Worm (Caenorhabditis elegans): ENCODE results near the gene srab-2.

Gene srab-2

DNA sequence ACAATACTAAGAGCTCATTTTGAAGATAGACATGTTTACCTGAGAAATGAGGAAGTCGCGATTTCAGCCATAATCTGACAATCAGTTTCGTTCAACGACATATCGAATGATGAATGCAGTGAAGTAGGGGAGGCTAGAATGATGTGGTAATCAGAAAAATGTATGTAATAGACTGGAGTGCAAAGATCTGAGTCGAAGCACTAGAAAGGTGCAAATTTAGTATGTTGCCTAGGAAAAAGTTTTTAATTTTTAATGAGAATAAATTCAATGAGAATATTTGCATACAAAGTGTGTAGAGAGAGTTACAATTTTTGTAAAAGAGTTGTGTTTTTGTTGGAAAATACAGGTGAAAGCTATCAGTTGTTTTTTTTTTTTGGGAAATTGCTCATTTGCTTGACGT, at the start of gene srab-2:
Gene srab-2, minus strand, starts transcription at position 101 of the 400 bp plus-strand sequence.
- TF ChIP-seq skn-1 (tag; optimal IDR thresholded peaks at IDR 0.05) = no peak
- TF ChIP-seq ceh-28 (tag; optimal IDR thresholded peaks at IDR 0.05) = no peak
- no peak for TF ChIP-seq nhr-12 (tag; optimal IDR thresholded peaks at IDR 0.05)
- TF ChIP-seq unc-39 (tag; optimal IDR thresholded peaks at IDR 0.05) = no peak
- no peak for TF ChIP-seq nhr-25 (tag; optimal IDR thresholded peaks at IDR 0.05)
- TF ChIP-seq lin-15B (tag; optimal IDR thresholded peaks at IDR 0.05) = no peak
- no peak for TF ChIP-seq nfya-1 (tag; optimal IDR thresholded peaks at IDR 0.05; ENCODE audit: insufficient read depth)
- no peak for TF ChIP-seq elt-2 (tag; optimal IDR thresholded peaks at IDR 0.05)
- no peak for TF ChIP-seq lsy-12 (tag; optimal IDR thresholded peaks at IDR 0.05)

DNA sequence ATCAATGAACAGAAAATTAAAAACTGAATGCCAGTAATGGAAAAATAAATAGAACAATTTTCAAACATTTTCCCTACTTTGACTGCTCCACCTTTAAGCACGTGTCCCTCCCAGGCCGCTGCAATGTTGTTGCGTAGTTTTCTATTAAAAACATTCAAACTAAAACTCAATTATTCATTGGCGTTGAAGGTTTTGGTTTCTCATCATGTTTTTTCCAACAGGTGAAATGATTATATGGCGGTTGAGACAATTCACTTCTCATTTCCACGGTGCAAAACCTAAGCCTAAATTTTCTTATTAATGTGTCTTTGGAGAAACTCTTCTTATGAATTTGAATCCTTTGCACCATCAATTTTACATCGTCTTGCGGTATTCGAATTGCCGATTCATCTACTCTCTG, 46.0 kb upstream of the srab-2 start, which contains the start of gene srh-130:
Gene srh-130, plus strand, starts transcription at position 301 of the 400 bp plus-strand sequence.
- TF ChIP-seq ceh-28 (tag; optimal IDR thresholded peaks at IDR 0.05) (no peak), snpc-4 (tag; optimal IDR thresholded peaks at IDR 0.05) (no peak), egl-27 (tag; optimal IDR thresholded peaks at IDR 0.05) (no peak), egl-5 (tag; optimal IDR thresholded peaks at IDR 0.05) (no peak), nhr-25 (tag; optimal IDR thresholded peaks at IDR 0.05) (no peak)

DNA sequence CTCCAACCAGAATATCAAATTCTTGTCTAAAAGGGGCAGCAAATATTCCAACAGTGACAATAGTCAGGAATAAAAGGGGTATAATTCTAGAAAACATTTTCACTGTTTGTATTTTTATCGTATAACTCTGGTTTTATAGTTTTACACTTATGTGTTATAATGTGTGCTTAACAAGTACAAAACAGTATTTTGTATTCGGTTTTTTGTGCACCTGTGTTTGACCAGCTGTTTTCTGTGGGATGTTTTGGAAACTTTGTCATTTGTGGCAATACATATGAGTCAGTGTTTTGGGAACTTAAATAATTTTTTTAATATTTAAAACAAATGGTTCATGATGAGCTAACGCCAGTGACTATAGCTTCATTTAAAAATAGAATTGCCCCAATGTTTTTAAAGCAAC, 41.6 kb upstream of the srab-2 start, which contains the start of gene F14F9.6:
Gene F14F9.6, minus strand, starts transcription at position 101 of the 400 bp plus-strand sequence.
- TF ChIP-seq fkh-10 (GFP tag; optimal IDR thresholded peaks at IDR 0.05) = no peak
- TF ChIP-seq unc-39 (tag; optimal IDR thresholded peaks at IDR 0.05) = no peak
- TF ChIP-seq nhr-23 (tag; optimal IDR thresholded peaks at IDR 0.05) = no peak
- TF ChIP-seq aly-2 (tag; optimal IDR thresholded peaks at IDR 0.05) = no peak
- TF ChIP-seq nhr-28 (tag; optimal IDR thresholded peaks at IDR 0.05) = no peak
- no peak for TF ChIP-seq mdl-1 (tag; optimal IDR thresholded peaks at IDR 0.05)
- TF ChIP-seq elt-2 (tag; optimal IDR thresholded peaks at IDR 0.05) = no peak
- no peak for TF ChIP-seq skn-1 (tag; optimal IDR thresholded peaks at IDR 0.05)
- TF ChIP-seq hmg-11 (tag; optimal IDR thresholded peaks at IDR 0.05) = no peak
- no peak for TF ChIP-seq elt-1 (tag; optimal IDR thresholded peaks at IDR 0.05)
- no peak for TF ChIP-seq pha-4 (tag; optimal IDR thresholded peaks at IDR 0.05)
- TF ChIP-seq jun-1 (tag; optimal IDR thresholded peaks at IDR 0.05) = no peak
- TF ChIP-seq mml-1 (tag; optimal IDR thresholded peaks at IDR 0.05) = no peak
- TF ChIP-seq eor-1 (tag; optimal IDR thresholded peaks at IDR 0.05) = no peak
- TF ChIP-seq nhr-25 (tag; optimal IDR thresholded peaks at IDR 0.05) = no peak
- TF ChIP-seq lin-15B (tag; optimal IDR thresholded peaks at IDR 0.05) = no peak

DNA sequence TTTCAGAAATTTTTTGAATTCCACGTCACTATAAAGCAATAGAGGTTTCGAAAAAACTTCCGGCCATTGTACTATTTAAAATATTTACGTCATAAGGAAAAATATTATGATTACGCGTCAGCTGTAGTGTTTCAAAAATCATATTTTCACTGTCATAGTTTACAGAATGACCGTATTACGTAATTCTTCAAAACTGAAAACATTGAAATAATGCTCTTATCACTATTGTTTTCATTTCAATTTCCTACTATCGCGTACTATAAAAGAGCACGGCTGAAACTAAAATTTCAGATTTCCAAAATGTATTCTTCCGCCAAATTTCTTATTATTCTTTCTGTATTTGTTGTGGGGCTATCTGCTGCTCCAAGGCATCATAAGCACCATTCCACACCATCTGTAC, 39.7 kb upstream of the srab-2 start, which contains the start of gene F14F9.2:
Gene F14F9.2, plus strand, starts transcription at position 301 of the 400 bp plus-strand sequence.
- TF ChIP-seq nhr-237 (tag; optimal IDR thresholded peaks at IDR 0.05) = no peak
- TF ChIP-seq fkh-2 (tag; optimal IDR thresholded peaks at IDR 0.05) = no peak

ce11 chrV:5143785-5144184, 39.0 kb upstream of the srab-2 start, which contains the start of gene srh-129:
srh-129 (minus strand) TSS chrV:5143885.
- no peak for TF ChIP-seq pqm-1 (tag; optimal IDR thresholded peaks at IDR 0.05)
- TF ChIP-seq ceh-9 (tag; optimal IDR thresholded peaks at IDR 0.05) = no peak
- no peak for TF ChIP-seq pha-4 (tag; optimal IDR thresholded peaks at IDR 0.05)
- TF ChIP-seq ceh-28 (tag; optimal IDR thresholded peaks at IDR 0.05) = no peak

- TF ChIP-seq fos-1 (tag; optimal IDR thresholded peaks at IDR 0.05) = no peak
- TF ChIP-seq ceh-28 (tag; optimal IDR thresholded peaks at IDR 0.05) = no peak
- no peak for TF ChIP-seq sea-2 (GFP tag; optimal IDR thresholded peaks at IDR 0.05)
- TF ChIP-seq lin-15B (tag; optimal IDR thresholded peaks at IDR 0.05) = no peak
- TF ChIP-seq tbx-2 (tag; optimal IDR thresholded peaks at IDR 0.05) = no peak
- TF ChIP-seq nhr-76 (tag; optimal IDR thresholded peaks at IDR 0.05) = no peak
- no peak for TF ChIP-seq nhr-43 (tag; optimal IDR thresholded peaks at IDR 0.05; ENCODE audit: poor library complexity, severe bottlenecking)
- no peak for TF ChIP-seq pha-4 (tag; optimal IDR thresholded peaks at IDR 0.05)
- TF ChIP-seq nhr-237 (tag; optimal IDR thresholded peaks at IDR 0.05) = no peak
- TF ChIP-seq nhr-77 (tag; optimal IDR thresholded peaks at IDR 0.05) = no peak
- no peak for TF ChIP-seq nhr-28 (tag; optimal IDR thresholded peaks at IDR 0.05)
- no peak for TF ChIP-seq fkh-10 (GFP tag; optimal IDR thresholded peaks at IDR 0.05)
- no peak for TF ChIP-seq skn-1 (tag; optimal IDR thresholded peaks at IDR 0.05)
- no peak for TF ChIP-seq zag-1 (tag; optimal IDR thresholded peaks at IDR 0.05)
These were observed 33.1 kb upstream of the srab-2 start, which contains the start of gene F14F9.3 for ce11 chrV:5137919-5138318. F14F9.3 (plus strand) TSS chrV:5138219.

Measured in whole organism, L3 larva.